Worm (Caenorhabditis elegans): ENCODE measurements around the gene B0238.15.

Gene B0238.15

DNA sequence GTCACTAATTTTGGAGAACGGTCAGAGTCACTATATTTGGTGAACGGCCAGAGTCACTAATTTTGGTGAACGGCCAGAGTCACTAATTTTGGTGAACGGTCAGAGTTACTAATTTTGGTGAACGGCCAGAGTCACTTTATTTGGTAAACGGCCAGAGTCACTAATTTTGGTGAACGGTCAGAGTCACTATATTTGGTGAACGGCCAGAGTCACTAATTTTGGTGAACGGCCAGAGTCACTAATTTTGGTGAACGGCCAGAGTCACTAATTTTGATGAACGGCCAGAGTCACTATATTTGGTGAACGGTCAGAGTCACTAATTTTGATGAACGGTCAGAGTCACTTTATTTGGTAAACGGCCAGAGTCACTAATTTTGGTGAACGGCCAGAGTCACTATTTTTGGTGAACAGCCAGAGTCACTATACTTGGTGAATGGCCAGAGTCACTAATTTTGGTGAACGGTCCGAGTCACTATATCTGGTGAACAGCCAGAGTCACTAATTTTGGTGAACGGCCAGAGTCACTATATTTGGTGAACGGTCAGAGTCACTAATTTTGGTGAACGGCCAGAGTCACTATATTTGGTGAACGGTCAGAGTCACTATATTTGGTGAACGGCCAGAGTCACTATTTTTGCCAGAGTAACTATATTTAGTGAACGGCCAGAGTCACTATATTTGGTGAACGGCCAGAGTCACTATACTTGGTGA, 44.4 kb downstream of the B0238.15 start:
- peak; percentile 90 for TF ChIP-seq ceh-83 (GFP tag; optimal IDR thresholded peaks at IDR 0.05)
- peak; percentile 4 for TF ChIP-seq bed-3 (GFP tag; optimal IDR thresholded peaks at IDR 0.05)
- peak; percentile 27 for TF ChIP-seq sptf-1 (tag; optimal IDR thresholded peaks at IDR 0.05)
- peak; percentile 20 for TF ChIP-seq cnd-1 (tag; optimal IDR thresholded peaks at IDR 0.05)
- TF ChIP-seq M03D4.4 (tag; optimal IDR thresholded peaks at IDR 0.05) = peak; percentile 61
- TF ChIP-seq mls-2 (tag; optimal IDR thresholded peaks at IDR 0.05) = peak; percentile 12
- TF ChIP-seq drap-1 (GFP tag; optimal IDR thresholded peaks at IDR 0.05) = peak; percentile 71
- TF ChIP-seq ceh-43 (GFP tag; optimal IDR thresholded peaks at IDR 0.05) = peak; percentile 26
- TF ChIP-seq tbx-8 (GFP tag; optimal IDR thresholded peaks at IDR 0.05) = peak; percentile 69

ce11 chrV:5287273-5287672, 47.3 kb downstream of the B0238.15 start, which contains the start of gene Y49G5A.1:
Y49G5A.1 (minus strand) TSS chrV:5287373.
- no peak for TF ChIP-seq ceh-83 (GFP tag; optimal IDR thresholded peaks at IDR 0.05)
- TF ChIP-seq mls-2 (tag; optimal IDR thresholded peaks at IDR 0.05) = no peak
- no peak for TF ChIP-seq ceh-43 (GFP tag; optimal IDR thresholded peaks at IDR 0.05)
- TF ChIP-seq ham-2 (GFP tag; optimal IDR thresholded peaks at IDR 0.05) = no peak
- TF ChIP-seq unc-120 (tag; optimal IDR thresholded peaks at IDR 0.05; ENCODE audit: poor library complexity, severe bottlenecking) = no peak
- no peak for TF ChIP-seq bed-3 (GFP tag; optimal IDR thresholded peaks at IDR 0.05)
- no peak for TF ChIP-seq ceh-39 (tag; optimal IDR thresholded peaks at IDR 0.05)
- TF ChIP-seq nhr-76 (tag; optimal IDR thresholded peaks at IDR 0.05) = no peak
- no peak for TF ChIP-seq elt-1 (tag; optimal IDR thresholded peaks at IDR 0.05; ENCODE audit: borderline replicate concordance, insufficient read depth)
- no peak for TF ChIP-seq elt-3 (tag; optimal IDR thresholded peaks at IDR 0.05)
- TF ChIP-seq mab-5 (tag; optimal IDR thresholded peaks at IDR 0.05) = no peak
- no peak for TF ChIP-seq flh-1 (GFP tag; optimal IDR thresholded peaks at IDR 0.05)
- TF ChIP-seq cnd-1 (tag; optimal IDR thresholded peaks at IDR 0.05) = no peak
- no peak for TF ChIP-seq sem-2 (GFP tag; optimal IDR thresholded peaks at IDR 0.05)

DNA sequence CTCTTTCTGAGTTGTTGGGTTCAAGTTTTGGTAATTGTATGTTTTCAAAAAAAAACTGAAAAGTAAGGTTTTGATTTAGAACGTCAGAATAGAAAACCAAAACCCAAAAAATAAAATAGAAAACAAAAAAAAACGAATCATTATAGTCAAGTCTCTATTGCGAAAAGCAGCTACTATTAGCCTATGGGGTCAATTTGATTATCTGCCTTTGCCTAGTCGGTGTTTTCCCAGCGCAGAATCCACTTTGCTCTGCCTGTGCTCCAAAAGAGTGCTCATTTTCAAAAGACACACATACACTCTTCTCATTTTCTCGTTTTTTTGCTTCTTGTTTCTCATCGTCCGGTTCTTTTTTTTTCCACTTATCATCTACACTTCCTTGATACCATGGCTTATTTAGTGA, 48.7 kb downstream of the B0238.15 start:
- TF ChIP-seq unc-120 (tag; optimal IDR thresholded peaks at IDR 0.05; ENCODE audit: poor library complexity, severe bottlenecking) = no peak
- TF ChIP-seq cnd-1 (tag; optimal IDR thresholded peaks at IDR 0.05) = no peak
- TF ChIP-seq ces-1 (GFP tag; optimal IDR thresholded peaks at IDR 0.05) = peak; percentile 79
